Worm (Caenorhabditis elegans) whole organism, early embryonic: Measurements from ENCODE around the gene F36D3.5.

ENCODE experiments used
- B0310.2 ChIP-seq: sonication (generic microtip); optimal IDR thresholded peaks from 2 replicates; lab custom pipeline; 2016; ENCODE audit warnings: mild to moderate bottlenecking, missing genetic modification characterization, missing compliant biosample characterization
- F13C5.2 ChIP-seq: sonication (generic microtip); optimal IDR thresholded peaks from 2 replicates; lab custom pipeline; 2017; ENCODE audit warnings: mild to moderate bottlenecking, missing genetic modification characterization, inconsistent platforms, missing compliant biosample characterization
- aly-1 ChIP-seq: sonication (generic microtip); optimal IDR thresholded peaks from 2 replicates; lab custom pipeline; 2016; ENCODE audit warnings: missing genetic modification characterization, missing compliant biosample characterization
- ama-1 ChIP-seq: fragments of 150-350 bp; optimal IDR thresholded peaks from 2 replicates; lab custom pipeline; 2014
- ceh-13 ChIP-seq: fragments of 200-800 bp; sonication (Bioruptor generic); optimal IDR thresholded peaks from 2 replicates; lab custom pipeline; 2018; ENCODE audit warnings: mild to moderate bottlenecking, missing genetic modification characterization, missing compliant biosample characterization
- ceh-36 ChIP-seq: sonication (generic microtip); optimal IDR thresholded peaks from 2 replicates; lab custom pipeline; 2016; ENCODE audit warnings: missing genetic modification characterization, inconsistent platforms, missing compliant biosample characterization
- ets-7 ChIP-seq: sonication (generic microtip); optimal IDR thresholded peaks from 2 replicates; lab custom pipeline; 2016; ENCODE audit warnings: missing genotype, missing genetic modification characterization, missing compliant biosample characterization
- flt-1 ChIP-seq: fragments of 200-800 bp; sonication (Bioruptor generic); IDR thresholded peaks from 2 replicates; pipeline ENCODE4 v1.3.6; 2022; ENCODE audit warnings: missing genetic modification characterization, missing compliant biosample characterization
- hmbx-1 ChIP-seq: sonication (generic microtip); optimal IDR thresholded peaks from 2 replicates; lab custom pipeline; 2016; ENCODE audit warnings: mild to moderate bottlenecking, missing genetic modification characterization, missing compliant biosample characterization
- hmg-4 ChIP-seq: fragments of 200-800 bp; sonication (Bioruptor generic); optimal IDR thresholded peaks from 2 replicates; lab custom pipeline; 2018; ENCODE audit warnings: mild to moderate bottlenecking, missing genetic modification characterization, missing compliant biosample characterization
- hnd-1 ChIP-seq: sonication (generic microtip); optimal IDR thresholded peaks from 2 replicates; lab custom pipeline; 2016; ENCODE audit warnings: missing genetic modification characterization, missing compliant biosample characterization
- pes-1 ChIP-seq: fragments of 200-800 bp; sonication (Bioruptor generic); IDR thresholded peaks from 2 replicates; pipeline ENCODE4 v1.3.6; 2022; ENCODE audit warnings: missing genetic modification reagents, missing genetic modification characterization, missing compliant biosample characterization
- scrt-1 ChIP-seq: fragments of 200-800 bp; sonication (Bioruptor generic); IDR thresholded peaks from 2 replicates; pipeline ENCODE4 v1.3.6; 2022; ENCODE audit warnings: missing genetic modification characterization, missing compliant biosample characterization
- sea-1 ChIP-seq: fragments of 200-800 bp; sonication (Bioruptor generic); conservative IDR thresholded peaks from 2 replicates; pipeline ENCODE4 v1.3.6; 2022; ENCODE audit warnings: missing genetic modification characterization, missing compliant biosample characterization
- tbx-11 ChIP-seq: fragments of 200-800 bp; sonication (Bioruptor generic); IDR thresholded peaks from 2 replicates; pipeline ENCODE4 v1.3.6; 2022; ENCODE audit warnings: missing genetic modification characterization, missing compliant biosample characterization
- tbx-37 ChIP-seq: fragments of 200-800 bp; sonication (Bioruptor generic); conservative IDR thresholded peaks from 2 replicates; pipeline ENCODE4 v1.3.6; 2022; ENCODE audit warnings: missing genetic modification reagents, missing genetic modification characterization, missing compliant biosample characterization
- tra-4 ChIP-seq: sonication (generic microtip); optimal IDR thresholded peaks from 2 replicates; lab custom pipeline; 2017; ENCODE audit warnings: missing genetic modification characterization, missing compliant biosample characterization

F36D3.5 gene

ce11 chrV:16535172-16535571 lies 20.1 kb upstream of the F36D3.5 start, which contains the start of gene Y32B12B.8:
Gene Y32B12B.8 (plus strand): TSS chrV:16535472.
- TF ChIP-seq tbx-37 (GFP tag; lab: Robert Waterston, UW) (no peak), F13C5.2 (no peak)

- TF ChIP-seq scrt-1 (GFP tag; lab: Robert Waterston, UW): no peak
- no peak for TF ChIP-seq ets-7
- no peak for TF ChIP-seq hmg-4 (GFP tag; lab: Kevin White, UChicago)
- no peak for TF ChIP-seq ceh-13 (GFP tag; lab: Kevin White, UChicago)
- no peak for TF ChIP-seq aly-1 (tag; lab: Kevin White, UChicago)
- TF ChIP-seq B0310.2: no peak
- no peak for TF ChIP-seq hmbx-1
- no peak for TF ChIP-seq ama-1
- no peak for TF ChIP-seq tbx-37 (GFP tag; lab: Robert Waterston, UW)
- no peak for TF ChIP-seq tbx-11
- TF ChIP-seq ceh-36: no peak
- no peak for TF ChIP-seq pes-1
- no peak for TF ChIP-seq F13C5.2
Measured at ce11 chrV:16534000-16534399, 19.0 kb upstream of the F36D3.5 start, which contains the start of gene cpr-2. Gene cpr-2 (minus strand): TSS chrV:16534100.

DNA sequence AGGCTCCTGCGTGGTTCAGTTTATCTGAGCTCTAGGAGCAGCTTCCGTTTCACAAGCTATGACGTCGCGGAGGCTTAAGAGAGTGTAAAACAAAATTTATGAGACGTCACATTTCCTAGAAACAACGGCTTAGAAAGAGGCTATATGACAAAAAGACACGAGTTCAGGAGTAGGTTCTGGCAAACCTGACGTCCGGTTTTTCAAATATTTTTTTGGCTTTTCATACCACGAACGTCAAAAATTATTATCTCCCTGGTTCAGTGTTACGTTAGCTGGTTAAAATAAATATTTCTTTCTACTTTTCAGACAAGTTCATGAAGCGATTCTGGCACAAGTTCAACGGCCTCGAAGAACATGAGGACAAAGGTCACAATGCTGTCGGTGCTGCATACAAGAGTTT lies 12.8 kb upstream of the F36D3.5 start, which contains the start of gene F36D3.16:
TSS of gene F36D3.16 (plus strand) at position 301 of the 400 bp plus-strand sequence.
- TF ChIP-seq ceh-13 (GFP tag; lab: Kevin White, UChicago) (no peak), pes-1 (no peak), tbx-11 (no peak), aly-1 (tag; lab: Kevin White, UChicago) (no peak), hmg-4 (GFP tag; lab: Kevin White, UChicago) (no peak)

ce11 chrV:16526858-16527257 lies 11.8 kb upstream of the F36D3.5 start, which contains the start of gene F36D3.8:
Gene F36D3.8 (plus strand): TSS chrV:16527158.
- TF ChIP-seq flt-1 (GFP tag; lab: Robert Waterston, UW) (no peak), hnd-1 (tag; lab: Kevin White, UChicago) (no peak), sea-1 (GFP tag; lab: Robert Waterston, UW) (no peak), ama-1 (no peak), hmbx-1 (no peak), F13C5.2 (no peak), ceh-36 (no peak), pes-1 (no peak), tbx-37 (GFP tag; lab: Robert Waterston, UW) (no peak)

DNA sequence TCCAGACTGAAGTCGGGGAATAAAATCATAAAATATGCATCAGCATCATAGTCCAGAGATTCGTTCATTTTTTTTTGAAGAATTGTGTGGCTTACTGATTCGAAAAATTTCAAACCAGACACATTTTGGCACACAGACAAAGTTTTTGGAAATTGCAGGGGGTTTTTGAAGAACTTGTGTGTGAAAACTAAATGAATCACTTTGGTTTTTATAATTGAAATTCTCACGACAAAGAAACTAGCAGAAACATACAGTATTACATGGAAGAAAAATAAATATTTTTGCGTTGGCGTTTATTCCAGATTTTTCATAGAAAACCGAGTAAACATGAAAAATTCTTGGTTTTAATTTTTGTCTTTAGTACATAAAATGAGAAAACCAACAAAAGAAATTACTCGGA lies 7.2 kb upstream of the F36D3.5 start, which contains the start of gene srw-34:
TSS of gene srw-34 (minus strand) at position 101 of the 400 bp plus-strand sequence.
- no peak for TF ChIP-seq F13C5.2
- no peak for TF ChIP-seq ceh-36
- no peak for TF ChIP-seq ama-1
- no peak for TF ChIP-seq aly-1 (tag; lab: Kevin White, UChicago)
- no peak for TF ChIP-seq hmg-4 (GFP tag; lab: Kevin White, UChicago)
- TF ChIP-seq ets-7: no peak
- TF ChIP-seq hnd-1 (tag; lab: Kevin White, UChicago): no peak
- TF ChIP-seq pes-1: no peak
- no peak for TF ChIP-seq ceh-13 (GFP tag; lab: Kevin White, UChicago)
- TF ChIP-seq hmbx-1: no peak
- no peak for TF ChIP-seq B0310.2
- TF ChIP-seq tra-4 (tag; lab: Kevin White, UChicago): no peak
- no peak for TF ChIP-seq sea-1 (GFP tag; lab: Robert Waterston, UW)
- no peak for TF ChIP-seq tbx-37 (GFP tag; lab: Robert Waterston, UW)
- no peak for TF ChIP-seq scrt-1 (GFP tag; lab: Robert Waterston, UW)
- no peak for TF ChIP-seq tbx-11
- no peak for TF ChIP-seq flt-1 (GFP tag; lab: Robert Waterston, UW)

DNA sequence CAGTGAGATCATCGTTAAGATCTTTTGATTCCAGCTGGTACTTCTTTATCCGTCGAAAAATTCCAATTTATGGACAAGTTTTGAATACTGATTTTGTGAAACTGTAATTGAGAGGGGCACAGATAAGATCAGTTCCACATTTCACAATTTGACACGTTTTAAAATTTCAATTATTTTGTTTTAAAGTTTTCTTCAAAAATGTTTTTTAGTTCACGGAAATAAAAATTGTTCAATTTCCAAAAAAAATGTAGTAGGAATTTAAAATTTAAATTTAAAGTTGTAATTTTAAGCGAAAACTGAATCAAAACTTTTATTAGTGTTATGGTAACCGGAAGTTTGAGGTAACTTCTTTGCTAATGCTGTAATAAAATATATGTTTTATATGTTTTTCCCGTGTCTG lies 2.6 kb upstream of the F36D3.5 start, which contains the start of gene F36D3.4:
TSS of gene F36D3.4 (minus strand) at position 101 of the 400 bp plus-strand sequence.
- TF ChIP-seq pes-1 (no peak), flt-1 (GFP tag; lab: Robert Waterston, UW) (no peak), tra-4 (tag; lab: Kevin White, UChicago) (no peak), tbx-37 (GFP tag; lab: Robert Waterston, UW) (no peak), hmg-4 (GFP tag; lab: Kevin White, UChicago) (no peak), sea-1 (GFP tag; lab: Robert Waterston, UW) (no peak), F13C5.2 (no peak), ama-1 (no peak), tbx-11 (no peak), ets-7 (no peak)

- TF ChIP-seq tra-4 (tag; lab: Kevin White, UChicago): no peak
Measured at ce11 chrV:16508667-16509066, 6.4 kb downstream of the F36D3.5 start, which contains the start of gene srr-3. Gene srr-3 (minus strand): TSS chrV:16508767.

- TF ChIP-seq tbx-37 (GFP tag; lab: Robert Waterston, UW) (no peak), flt-1 (GFP tag; lab: Robert Waterston, UW) (no peak), B0310.2 (no peak), ceh-36 (no peak)
Measured at ce11 chrV:16506650-16507049, 8.4 kb downstream of the F36D3.5 start.

DNA sequence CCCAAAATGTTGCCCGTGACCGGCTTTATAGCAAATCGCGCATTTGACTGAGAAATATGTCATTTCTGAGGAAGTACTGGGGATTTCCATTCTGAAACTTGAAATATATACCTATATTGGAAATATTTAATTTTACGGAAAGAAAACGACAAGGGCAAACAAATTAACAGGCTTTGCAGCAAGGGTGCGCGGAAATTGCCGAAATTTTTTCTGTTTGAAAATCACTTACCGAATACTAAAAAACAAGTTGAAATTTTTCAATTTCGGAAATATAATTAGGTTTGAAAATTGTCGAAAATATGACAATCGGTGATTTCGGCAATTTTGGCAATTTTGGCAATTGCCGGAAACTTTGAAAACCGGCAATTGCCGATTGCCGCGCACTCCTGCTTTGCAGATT lies 9.2 kb downstream of the F36D3.5 start, which contains the start of gene nhr-54:
TSS of gene nhr-54 (minus strand) at position 101 of the 400 bp plus-strand sequence.
- TF ChIP-seq ama-1 (no peak), sea-1 (GFP tag; lab: Robert Waterston, UW) (no peak), pes-1 (no peak), aly-1 (tag; lab: Kevin White, UChicago) (no peak)
